Worm (Caenorhabditis elegans) whole organism, young adult: ENCODE measurements around the gene Y37E11AL.2.

Experiments
- D2030.7 ChIP-seq: fragments of 200-800 bp; sonication (Bioruptor generic); IDR thresholded peaks from 2 replicates; pipeline ENCODE4 v1.3.6; 2022; ENCODE audit warnings: missing genetic modification reagents, missing genetic modification characterization, missing compliant biosample characterization
- F22D6.2 ChIP-seq: sonication (generic microtip); optimal IDR thresholded peaks from 2 replicates; lab custom pipeline; 2016; ENCODE audit warnings: mild to moderate bottlenecking, missing genetic modification characterization, missing compliant biosample characterization
- F23B12.7 ChIP-seq: sonication (generic microtip); optimal IDR thresholded peaks from 2 replicates; lab custom pipeline; 2017; ENCODE audit warnings: missing genetic modification characterization, mild to moderate bottlenecking, missing compliant biosample characterization, antibody characterized with exemption, moderate library complexity; ENCODE audit not compliant: insufficient read depth
- F39B2.1 ChIP-seq: fragments of 200-800 bp; sonication (Bioruptor generic); IDR thresholded peaks from 2 replicates; pipeline ENCODE4 v1.3.6; 2022; ENCODE audit warnings: missing genetic modification reagents, missing genetic modification characterization, missing compliant biosample characterization
- K11D2.4 ChIP-seq: fragments of 200-800 bp; sonication (Bioruptor generic); IDR thresholded peaks from 2 replicates; pipeline ENCODE4 v1.3.6; 2022; ENCODE audit warnings: missing genetic modification reagents, missing genetic modification characterization, missing compliant biosample characterization
- K12H6.12 ChIP-seq: fragments of 200-800 bp; sonication (Bioruptor generic); optimal IDR thresholded peaks from 2 replicates; lab custom pipeline; 2018; ENCODE audit warnings: mild to moderate bottlenecking, missing genetic modification characterization, missing compliant biosample characterization
- T07F8.4 ChIP-seq: sonication (generic microtip); optimal IDR thresholded peaks from 2 replicates; lab custom pipeline; 2016; ENCODE audit warnings: mild to moderate bottlenecking, missing genetic modification characterization, moderate library complexity, missing compliant biosample characterization
- Y95B8A.8 ChIP-seq: fragments of 200-800 bp; sonication (Bioruptor generic); IDR thresholded peaks from 2 replicates; pipeline ENCODE4 v1.3.6; 2022; ENCODE audit warnings: missing genetic modification reagents, missing genetic modification characterization, missing compliant biosample characterization
- akir-1 ChIP-seq: fragments of 200-800 bp; sonication (Bioruptor generic); optimal IDR thresholded peaks from 2 replicates; lab custom pipeline; 2018; ENCODE audit warnings: mild to moderate bottlenecking, missing genetic modification characterization, moderate library complexity, missing compliant biosample characterization
- attf-5 ChIP-seq: fragments of 200-800 bp; sonication (Bioruptor generic); optimal IDR thresholded peaks from 2 replicates; lab custom pipeline; 2018; ENCODE audit warnings: mild to moderate bottlenecking, missing genetic modification characterization, missing compliant biosample characterization
- cebp-1 ChIP-seq, 2 experiments: fragments of 200-800 bp in 1 of 2; sonication (Bioruptor generic) in 1 of 2; sonication (generic microtip) in 1 of 2; IDR thresholded peaks in 1 of 2; optimal IDR thresholded peaks in 1 of 2; 2 replicates each; pipeline versions ENCODE4 v1.3.6 to Lab custom; 2017 to 2022; ENCODE audit warnings: missing compliant biosample characterization in 2 of 2, missing genetic modification characterization in 2 of 2, mild to moderate bottlenecking in 1 of 2, missing genetic modification reagents in 1 of 2, moderate library complexity in 1 of 2
- cebp-2 ChIP-seq: fragments of 200-800 bp; sonication (Bioruptor generic); IDR thresholded peaks from 2 replicates; pipeline ENCODE4 v1.3.6; 2022; ENCODE audit warnings: missing genetic modification characterization, missing compliant biosample characterization
- dox-1 ChIP-seq: fragments of 200-800 bp; sonication (Bioruptor generic); IDR thresholded peaks from 2 replicates; pipeline ENCODE4 v1.3.6; 2022; ENCODE audit warnings: missing genetic modification reagents, missing genetic modification characterization, missing compliant biosample characterization
- dpff-1 ChIP-seq: sonication (generic microtip); optimal IDR thresholded peaks from 2 replicates; lab custom pipeline; 2017; ENCODE audit warnings: mild to moderate bottlenecking, missing genetic modification characterization, missing compliant biosample characterization
- efl-1 ChIP-seq: fragments of 150-350 bp; optimal IDR thresholded peaks from 2 replicates; lab custom pipeline; 2014; ENCODE audit warnings: missing biosample characterization, missing genetic modification reagents, missing genetic modification characterization
- egl-18 ChIP-seq: fragments of 200-800 bp; sonication (Bioruptor generic); IDR thresholded peaks from 2 replicates; pipeline ENCODE4 v1.3.6; 2022; ENCODE audit warnings: missing genetic modification reagents, missing genetic modification characterization, missing compliant biosample characterization
- hmg-1.2 ChIP-seq: fragments of 200-800 bp; sonication (Bioruptor generic); IDR thresholded peaks from 2 replicates; pipeline ENCODE4 v1.3.6; 2022; ENCODE audit warnings: missing genetic modification reagents, missing genetic modification characterization, missing compliant biosample characterization
- hsf-1 ChIP-seq: fragments of 200-800 bp; sonication (Bioruptor generic); IDR thresholded peaks from 2 replicates; pipeline ENCODE4 v1.3.6; 2022; ENCODE audit warnings: missing genetic modification reagents, missing genetic modification characterization, missing compliant biosample characterization
- let-607 ChIP-seq, 2 experiments: fragments of 200-800 bp in 1 of 2; sonication (Bioruptor generic) in 1 of 2; sonication (generic microtip) in 1 of 2; optimal IDR thresholded peaks; 2 replicates each; lab custom pipeline; 2016 to 2018; ENCODE audit warnings: mild to moderate bottlenecking in 2 of 2, missing compliant biosample characterization in 2 of 2, missing genetic modification characterization in 2 of 2, moderate library complexity in 2 of 2, missing genotype in 1 of 2
- lin-26 ChIP-seq: fragments of 200-800 bp; sonication (Bioruptor generic); IDR thresholded peaks from 2 replicates; pipeline ENCODE4 v1.3.6; 2022; ENCODE audit warnings: missing genetic modification reagents, missing genetic modification characterization, missing compliant biosample characterization
- lin-35 ChIP-seq, 3 experiments: fragments of 150-350 bp in 2 of 3; sonication (generic microtip) in 1 of 3; optimal IDR thresholded peaks; 2 replicates each; lab custom pipeline; 2014 to 2018; ENCODE audit warnings: missing biosample characterization in 3 of 3, missing genetic modification characterization in 3 of 3, missing genetic modification reagents in 3 of 3
- lin-40 ChIP-seq: sonication (generic microtip); optimal IDR thresholded peaks from 2 replicates; lab custom pipeline; 2016; ENCODE audit warnings: missing genetic modification characterization, mild to moderate bottlenecking, missing compliant biosample characterization, missing genotype, missing genetic modification reagents
- lsy-27 ChIP-seq: sonication (generic microtip); optimal IDR thresholded peaks from 2 replicates; lab custom pipeline; 2017; ENCODE audit warnings: missing genetic modification characterization, mild to moderate bottlenecking, missing compliant biosample characterization, antibody characterized with exemption, missing genotype, borderline replicate concordance; ENCODE audit not compliant: insufficient read depth
- madf-3 ChIP-seq: fragments of 200-800 bp; sonication (Bioruptor generic); IDR thresholded peaks from 2 replicates; pipeline ENCODE4 v1.3.6; 2022; ENCODE audit warnings: missing genetic modification reagents, missing genetic modification characterization, missing compliant biosample characterization
- mcd-1 ChIP-seq: fragments of 200-800 bp; sonication (Bioruptor generic); IDR thresholded peaks from 2 replicates; pipeline ENCODE4 v1.3.6; 2022; ENCODE audit warnings: missing genetic modification reagents, missing genetic modification characterization, missing compliant biosample characterization
- mel-28 ChIP-seq: sonication (generic microtip); optimal IDR thresholded peaks from 2 replicates; lab custom pipeline; 2016; ENCODE audit warnings: borderline replicate concordance, mild to moderate bottlenecking, missing genetic modification characterization, missing compliant biosample characterization
- nhr-80 ChIP-seq: sonication (generic microtip); optimal IDR thresholded peaks from 2 replicates; lab custom pipeline; 2016; ENCODE audit warnings: missing genetic modification characterization, missing compliant biosample characterization
- pha-4 ChIP-seq: fragments of 150-350 bp; sonication (generic microtip); optimal IDR thresholded peaks from 2 replicates; lab custom pipeline; 2014; ENCODE audit warnings: missing biosample characterization, missing genetic modification reagents, missing genetic modification characterization
- snpc-3.4 ChIP-seq: sonication (generic microtip); optimal IDR thresholded peaks from 2 replicates; lab custom pipeline; 2017; ENCODE audit warnings: missing genetic modification characterization, mild to moderate bottlenecking, missing compliant biosample characterization, antibody characterized with exemption, moderate library complexity, missing genotype, missing genetic modification reagents
- sptf-2 ChIP-seq: fragments of 200-800 bp; sonication (Bioruptor generic); optimal IDR thresholded peaks from 2 replicates; lab custom pipeline; 2018; ENCODE audit warnings: mild to moderate bottlenecking, missing genetic modification characterization, missing compliant biosample characterization
- zfh-2 ChIP-seq: fragments of 200-800 bp; sonication (Bioruptor generic); conservative IDR thresholded peaks from 2 replicates; pipeline ENCODE4 v1.3.6; 2022; ENCODE audit warnings: missing genetic modification reagents, missing genetic modification characterization, missing compliant biosample characterization

Y37E11AL.2 gene

DNA sequence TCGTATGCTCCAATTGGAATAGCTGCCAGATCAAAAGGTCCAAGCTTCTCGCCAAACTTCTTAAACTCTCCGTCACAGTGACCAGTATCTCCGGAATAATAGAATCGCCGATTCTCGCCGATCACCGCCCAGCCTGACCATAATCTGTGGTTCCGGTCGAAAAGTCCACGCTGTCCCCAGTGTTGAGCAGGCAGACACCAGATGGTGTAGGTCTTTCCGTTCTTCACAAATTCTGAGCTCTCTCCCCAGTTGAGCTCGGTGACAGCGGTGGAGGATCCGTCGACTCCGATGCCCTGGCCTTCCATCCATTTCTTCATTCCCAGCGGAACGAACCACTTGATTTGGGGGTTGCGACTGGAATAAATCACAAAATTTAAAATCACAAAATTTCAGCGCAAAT is 37.9 kb downstream of the Y37E11AL.2 start:
- TF ChIP-seq egl-18 (GFP tag; lab: Robert Waterston, UW) = no peak
- TF ChIP-seq zfh-2 (GFP tag; lab: Robert Waterston, UW) = peak; percentile 60; the same call in 1 of the 2 replicates
- no peak for TF ChIP-seq sptf-2 (GFP tag; lab: Kevin White, UChicago)
- no peak for TF ChIP-seq efl-1 (GFP tag; lab: Kevin White, UChicago)
- no peak for TF ChIP-seq F39B2.1 (GFP tag; lab: Robert Waterston, UW)
- TF ChIP-seq hsf-1 = no peak
- TF ChIP-seq nhr-80 (tag; lab: Kevin White, UChicago) = no peak
- no peak for TF ChIP-seq lin-35 (GFP tag; optimal IDR thresholded peaks at IDR 0.05; lab: Kevin White, UChicago)
- no peak for TF ChIP-seq mel-28 (tag; lab: Kevin White, UChicago)
- TF ChIP-seq akir-1 (GFP tag; lab: Kevin White, UChicago) = no peak
- TF ChIP-seq T07F8.4 = no peak
- TF ChIP-seq snpc-3.4 (tag; lab: Kevin White, UChicago) = no peak
- 0 out of 2 replicates have a peak, but pooled peaks have one; percentile 17 for TF ChIP-seq madf-3
- TF ChIP-seq dpff-1 (tag; lab: Kevin White, UChicago) = no peak
- TF ChIP-seq Y95B8A.8 = no peak

DNA sequence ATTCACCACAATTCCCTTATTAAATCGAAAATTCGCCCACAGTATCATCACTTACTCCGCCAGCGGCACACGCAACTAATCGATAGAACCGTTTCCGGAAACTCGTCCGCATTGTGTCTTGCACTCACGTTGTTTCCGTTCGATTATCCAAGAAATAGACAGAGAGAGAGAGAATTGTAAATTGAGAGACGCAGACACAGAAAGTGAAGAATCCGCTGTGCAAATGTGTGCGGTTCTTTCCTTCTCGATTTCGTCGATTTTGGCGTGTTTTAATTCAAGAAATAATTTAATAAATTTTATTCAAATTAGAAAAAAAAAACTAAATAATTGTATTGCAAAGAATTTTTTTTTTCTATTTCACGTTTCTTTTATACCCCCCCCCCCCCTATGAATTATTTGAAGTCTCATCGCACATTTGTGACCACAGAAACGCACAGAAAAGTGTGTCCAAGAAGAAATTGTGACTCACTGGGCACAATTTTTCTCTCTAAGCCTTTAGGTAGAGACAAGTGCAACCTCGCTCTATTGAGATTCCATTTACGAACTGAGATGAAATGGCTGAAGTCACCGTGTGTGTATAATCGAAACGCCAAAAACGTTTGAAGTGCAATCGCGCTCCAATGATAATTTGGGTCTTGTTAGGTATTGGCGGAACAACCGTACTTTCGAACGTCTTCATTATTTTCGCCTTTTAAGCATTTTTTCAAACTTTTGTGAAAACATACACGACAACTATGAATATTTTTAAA is 40.5 kb downstream of the Y37E11AL.2 start, which contains the start of gene nape-2:
nape-2 (minus strand) TSS at position 271 of the 749 bp plus-strand sequence.
- no peak for TF ChIP-seq cebp-1 (GFP tag; IDR thresholded peaks at IDR 0.05; lab: Robert Waterston, UW)
- TF ChIP-seq cebp-1 (tag; optimal IDR thresholded peaks at IDR 0.05; lab: Kevin White, UChicago) = peak; percentile 19
- TF ChIP-seq D2030.7 = no peak
- peak; percentile 52 for TF ChIP-seq mcd-1 (GFP tag; lab: Robert Waterston, UW)
- TF ChIP-seq cebp-2 (GFP tag; lab: Robert Waterston, UW) = no peak
- TF ChIP-seq attf-5 (GFP tag; lab: Kevin White, UChicago) = peak; percentile 51
- TF ChIP-seq nhr-80 (tag; lab: Kevin White, UChicago) = peak; percentile 44
- TF ChIP-seq zfh-2 (GFP tag; lab: Robert Waterston, UW) = no peak
- TF ChIP-seq hmg-1.2 (GFP tag; lab: Robert Waterston, UW) = peak; percentile 93
- no peak for TF ChIP-seq dpff-1 (tag; lab: Kevin White, UChicago)

DNA sequence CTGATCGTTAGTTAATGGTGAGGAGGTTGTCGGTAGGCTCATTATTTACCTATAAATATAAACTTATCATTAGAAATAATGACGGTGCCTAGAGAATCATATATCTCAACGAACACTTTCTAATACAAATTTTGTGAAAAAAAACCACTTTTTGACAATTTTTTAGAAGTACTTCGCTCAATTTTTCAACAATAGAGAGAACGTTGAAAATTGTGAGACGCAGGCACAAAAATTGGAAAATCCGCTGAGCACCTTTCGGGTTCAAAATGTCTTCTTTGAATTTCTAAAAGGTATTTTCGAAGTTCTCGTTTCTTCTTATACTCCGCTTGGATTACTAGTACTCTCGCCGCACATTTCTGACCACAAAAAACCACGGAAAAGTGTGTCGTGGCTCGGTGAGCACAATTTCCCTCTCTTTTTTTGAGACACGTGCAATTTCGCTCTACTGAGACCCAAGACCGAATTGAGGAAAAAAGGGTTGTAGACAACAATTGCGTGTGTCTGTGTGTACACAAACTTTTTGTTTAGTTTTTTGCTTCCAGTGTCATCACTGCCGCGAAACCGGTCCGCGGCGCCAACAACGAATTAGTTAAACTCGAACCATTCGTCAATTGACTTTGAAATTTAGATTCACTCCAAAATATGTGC is 42.7 kb downstream of the Y37E11AL.2 start, which contains the start of gene nape-1:
nape-1 (minus strand) TSS at position 51 of the 648 bp plus-strand sequence.
- TF ChIP-seq dox-1 (peak; percentile 32; the same call in 1 of the 2 replicates), lin-40 (tag; lab: Kevin White, UChicago) (peak; percentile 23), F22D6.2 (tag; lab: Kevin White, UChicago) (no peak), let-607 (tag; optimal IDR thresholded peaks at IDR 0.05; lab: Kevin White, UChicago) (peak; percentile 6 to 7), mcd-1 (GFP tag; lab: Robert Waterston, UW) (peak; percentile 58), lin-26 (0 out of 2 replicates have a peak, but pooled peaks have one; percentile 22), K11D2.4 (GFP tag; lab: Robert Waterston, UW) (peak; percentile 51; the same call in 1 of the 2 replicates), nhr-80 (tag; lab: Kevin White, UChicago) (peak; percentile 72), lin-35 (GFP tag; optimal IDR thresholded peaks at IDR 0.05; lab: Kevin White, UChicago) (no peak), lsy-27 (no peak), attf-5 (GFP tag; lab: Kevin White, UChicago) (peak; percentile 65), pha-4 (tag; lab: Kevin White, UChicago) (peak; percentile 91), K12H6.12 (tag; lab: Kevin White, UChicago) (peak; percentile 10), F23B12.7 (tag; lab: Kevin White, UChicago) (no peak), cebp-1 (GFP tag; IDR thresholded peaks at IDR 0.05; lab: Robert Waterston, UW) (no peak), cebp-1 (tag; optimal IDR thresholded peaks at IDR 0.05; lab: Kevin White, UChicago) (peak; percentile 25)
